Fruit fly (Drosophila melanogaster): Measurements from ENCODE around the gene Pgcl.

Gene Pgcl

dm6 chrX:406306-406705, 30.9 kb downstream of the Pgcl start (continued):
- TF ChIP-seq vri (GFP tag; optimal IDR thresholded peaks at IDR 0.05) (no peak), Gug (GFP tag; IDR thresholded peaks at IDR 0.05) (no peak), CG32006 (GFP tag; optimal IDR thresholded peaks at IDR 0.05) (no peak), Sox15 (GFP tag; optimal IDR thresholded peaks at IDR 0.05) (no peak), CG9139 (GFP tag; optimal IDR thresholded peaks at IDR 0.05) (no peak), Sox102F (GFP tag; optimal IDR thresholded peaks at IDR 0.05) (peak; percentile 47), CG3032 (tag; optimal IDR thresholded peaks at IDR 0.05) (no peak)

- TF ChIP-seq CG16779 (tag; optimal IDR thresholded peaks at IDR 0.05) (no peak), lz (GFP tag; optimal IDR thresholded peaks at IDR 0.05) (no peak), CG6163 (GFP tag; IDR thresholded peaks at IDR 0.05) (no peak), Sox15 (GFP tag; optimal IDR thresholded peaks at IDR 0.05) (no peak), salr (GFP tag; optimal IDR thresholded peaks at IDR 0.05) (no peak), fkh (GFP tag; optimal IDR thresholded peaks at IDR 0.05) (no peak), CG3919 (GFP tag; optimal IDR thresholded peaks at IDR 0.05) (no peak), CG31627 (GFP tag; optimal IDR thresholded peaks at IDR 0.05) (no peak), CG8119 (GFP tag; IDR thresholded peaks at IDR 0.05) (no peak), vri (GFP tag; optimal IDR thresholded peaks at IDR 0.05) (no peak), Lpt (GFP tag; optimal IDR thresholded peaks at IDR 0.05) (no peak), Ets21C (GFP tag; optimal IDR thresholded peaks at IDR 0.05) (no peak), CG7368 (GFP tag; optimal IDR thresholded peaks at IDR 0.05) (no peak), CG3032 (tag; optimal IDR thresholded peaks at IDR 0.05) (no peak)
These were observed 37.5 kb downstream of the Pgcl start for dm6 chrX:399732-400131.

dm6 chrX:395746-396145, 41.5 kb downstream of the Pgcl start, which contains the start of gene sc:
Gene sc, plus strand, starts transcription at chrX:396060.
- peak; percentile 9 for TF ChIP-seq CG3919 (GFP tag; optimal IDR thresholded peaks at IDR 0.05)
- TF ChIP-seq CG11294 (GFP tag; IDR thresholded peaks at IDR 0.05): no peak
- peak; percentile 63 for TF ChIP-seq Eip78C (GFP tag)
- TF ChIP-seq CG34406 (GFP tag; optimal IDR thresholded peaks at IDR 0.05): no peak
- peak in 1 of 2 experiments; percentile 49 for TF ChIP-seq ss (GFP tag; optimal IDR thresholded peaks at IDR 0.05)

- TF ChIP-seq ss (GFP tag; optimal IDR thresholded peaks at IDR 0.05): no peak
- TF ChIP-seq fkh (GFP tag; optimal IDR thresholded peaks at IDR 0.05): no peak
- TF ChIP-seq CG34406 (GFP tag; optimal IDR thresholded peaks at IDR 0.05): no peak
- no peak for TF ChIP-seq Blimp-1 (GFP tag; optimal IDR thresholded peaks at IDR 0.05)
- no peak for TF ChIP-seq Sox102F (GFP tag; optimal IDR thresholded peaks at IDR 0.05)
- TF ChIP-seq fd85E (GFP tag; optimal IDR thresholded peaks at IDR 0.05): no peak
- TF ChIP-seq CG10669 (GFP tag; optimal IDR thresholded peaks at IDR 0.05): no peak
- TF ChIP-seq CG6276 (GFP tag; optimal IDR thresholded peaks at IDR 0.05): no peak
- no peak for TF ChIP-seq CG11762 (GFP tag; optimal IDR thresholded peaks at IDR 0.05; ENCODE audit: insufficient read depth)
- TF ChIP-seq Ets21C (GFP tag; optimal IDR thresholded peaks at IDR 0.05): no peak
- no peak for TF ChIP-seq Gug (GFP tag; IDR thresholded peaks at IDR 0.05)
- TF ChIP-seq fd59A (GFP tag; optimal IDR thresholded peaks at IDR 0.05): no peak
- TF ChIP-seq OdsH (GFP tag; optimal IDR thresholded peaks at IDR 0.05): no peak
- TF ChIP-seq vri (GFP tag; optimal IDR thresholded peaks at IDR 0.05): no peak
- no peak for TF ChIP-seq acj6 (GFP tag; optimal IDR thresholded peaks at IDR 0.05)
- no peak for TF ChIP-seq Hr38 (GFP tag; optimal IDR thresholded peaks at IDR 0.05)
- TF ChIP-seq net (GFP tag; optimal IDR thresholded peaks at IDR 0.05): no peak
- no peak for TF ChIP-seq topi (GFP tag; optimal IDR thresholded peaks at IDR 0.05)
These were observed 44.3 kb downstream of the Pgcl start for dm6 chrX:392979-393378.

- TF ChIP-seq net (GFP tag; optimal IDR thresholded peaks at IDR 0.05) (no peak), Met (GFP tag; optimal IDR thresholded peaks at IDR 0.05) (no peak), CG10669 (GFP tag; optimal IDR thresholded peaks at IDR 0.05) (no peak), Hr4 (GFP tag; optimal IDR thresholded peaks at IDR 0.05) (no peak), CG32006 (GFP tag; optimal IDR thresholded peaks at IDR 0.05) (no peak), Blimp-1 (GFP tag; optimal IDR thresholded peaks at IDR 0.05) (no peak), CG7368 (GFP tag; optimal IDR thresholded peaks at IDR 0.05) (no peak)
These were observed 45.0 kb downstream of the Pgcl start for dm6 chrX:392242-392641.
